Fruit fly (Drosophila melanogaster): ENCODE measurements around the gene inaF-D.
A peak's percentile ranks its signal among the peaks of the same experiment; 100 is the strongest.

The inaF-D gene

dm6 chrX:11775987-11776587 lies 47.2 kb upstream of the inaF-D start (continued):
- TF ChIP-seq zfh2 (GFP tag; optimal IDR thresholded peaks at IDR 0.05) (no peak), peb (GFP tag; IDR thresholded peaks at IDR 0.05) (peak; percentile 27; the same call in 1 of the 2 replicates), bab2 (GFP tag; optimal IDR thresholded peaks at IDR 0.05) (peak; percentile 9), CG4424 (GFP tag; optimal IDR thresholded peaks at IDR 0.05) (peak; percentile 59), Myb (GFP tag; optimal IDR thresholded peaks at IDR 0.05) (peak; percentile 21), Fer3 (tag; optimal IDR thresholded peaks at IDR 0.05) (peak; percentile 15), CG8281 (tag; optimal IDR thresholded peaks at IDR 0.05) (peak; percentile 0), sob (GFP tag; IDR thresholded peaks at IDR 0.05) (peak; percentile 45; the same call in 1 of the 2 replicates), fru (optimal IDR thresholded peaks at IDR 0.05) (no peak), MTF-1 (GFP tag; optimal IDR thresholded peaks at IDR 0.05; ENCODE audit: borderline replicate concordance) (no peak), btn (GFP tag; optimal IDR thresholded peaks at IDR 0.05) (peak; percentile 17), CG31388 (GFP tag; optimal IDR thresholded peaks at IDR 0.05) (no peak), Mrtf (GFP tag; IDR thresholded peaks at IDR 0.05) (peak; percentile 50; the same call in 1 of the 3 replicates), pfk (GFP tag; optimal IDR thresholded peaks at IDR 0.05) (peak; percentile 97), zen (tag; optimal IDR thresholded peaks at IDR 0.05) (peak; percentile 52), HHEX (GFP tag; optimal IDR thresholded peaks at IDR 0.05) (peak; percentile 38), CG6854 (GFP tag; optimal IDR thresholded peaks at IDR 0.05) (no peak), CHES-1-like (GFP tag; optimal IDR thresholded peaks at IDR 0.05) (no peak), prd (optimal IDR thresholded peaks at IDR 0.05) (no peak), prd (GFP tag; IDR thresholded peaks at IDR 0.05) (peak; percentile 73; the same call in 2 of the 3 replicates), knrl (GFP tag; IDR thresholded peaks at IDR 0.05; ENCODE audit: partially characterized antibody) (no peak), tin (GFP tag; optimal IDR thresholded peaks at IDR 0.05) (peak; percentile 55), CG2678 (tag; optimal IDR thresholded peaks at IDR 0.05) (no peak), CG30431 (GFP tag; optimal IDR thresholded peaks at IDR 0.05) (peak; percentile 62), CG18599 (GFP tag; optimal IDR thresholded peaks at IDR 0.05) (peak; percentile 55), gsb (GFP tag; IDR thresholded peaks at IDR 0.05) (no peak), croc (GFP tag; conservative IDR thresholded peaks at IDR 0.05) (peak; percentile 58), HmgZ (tag; optimal IDR thresholded peaks at IDR 0.05) (no peak), Spps (tag; optimal IDR thresholded peaks at IDR 0.05) (peak; percentile 20), dan (GFP tag; IDR thresholded peaks at IDR 0.05) (peak; percentile 30; the same call in 1 of the 2 replicates), kni (GFP tag; optimal IDR thresholded peaks at IDR 0.05) (peak; percentile 8), lmd (GFP tag; IDR thresholded peaks at IDR 0.05) (peak; percentile 56), tap (tag; optimal IDR thresholded peaks at IDR 0.05) (no peak), CG7786 (GFP tag; optimal IDR thresholded peaks at IDR 0.05) (peak; percentile 6), CG8478 (optimal IDR thresholded peaks at IDR 0.05) (no peak), Doc3 (GFP tag; IDR thresholded peaks at IDR 0.05; ENCODE audit: partially characterized antibody) (no peak), CG8944 (GFP tag; optimal IDR thresholded peaks at IDR 0.05) (peak; percentile 15), CG18262 (tag; optimal IDR thresholded peaks at IDR 0.05) (peak; percentile 77), onecut (GFP tag; IDR thresholded peaks at IDR 0.05) (peak; percentile 24; the same call in 1 of the 2 replicates), jumu (GFP tag; optimal IDR thresholded peaks at IDR 0.05) (peak; percentile 42), CG13123 (GFP tag; optimal IDR thresholded peaks at IDR 0.05) (no peak), CG4360 (GFP tag; IDR thresholded peaks at IDR 0.05) (0 out of 2 replicates have a peak, but pooled peaks have one; percentile 12), CG15696 (tag; optimal IDR thresholded peaks at IDR 0.05) (peak; percentile 82), CG9215 (GFP tag; IDR thresholded peaks at IDR 0.05) (0 out of 2 replicates have a peak, but pooled peaks have one; percentile 37), CG14710 (tag; optimal IDR thresholded peaks at IDR 0.05) (peak; percentile 70), ase (GFP tag; IDR thresholded peaks at IDR 0.05) (no peak), Trl (optimal IDR thresholded peaks at IDR 0.05) (peak in 1 of 2 experiments; percentile 18), Trl (GFP tag; optimal IDR thresholded peaks at IDR 0.05) (peak; percentile 24), nerfin-2 (GFP tag; IDR thresholded peaks at IDR 0.05; ENCODE audit: partially characterized antibody) (no peak), CG10543 (GFP tag; optimal IDR thresholded peaks at IDR 0.05) (no peak), ind (GFP tag; optimal IDR thresholded peaks at IDR 0.05) (peak; percentile 36)

Data from whole organism, embryonic.